Fruit fly (Drosophila melanogaster): ENCODE data around the gene CG33191.

The CG33191 gene

dm6 chr3R:8820428-8820912, 40.7 kb upstream of the CG33191 start, which contains the start of gene aqz (continued):
- TF ChIP-seq Hnf4 (GFP tag; optimal IDR thresholded peaks at IDR 0.05) (peak; percentile 59), Abd-B (GFP tag; optimal IDR thresholded peaks at IDR 0.05) (no peak), dsf (GFP tag; optimal IDR thresholded peaks at IDR 0.05; ENCODE audit: borderline replicate concordance) (peak; percentile 5)

- TF ChIP-seq ey (GFP tag; optimal IDR thresholded peaks at IDR 0.05) (no peak), woc (GFP tag; optimal IDR thresholded peaks at IDR 0.05) (no peak), lola (GFP tag; optimal IDR thresholded peaks at IDR 0.05) (no peak), tai (GFP tag; optimal IDR thresholded peaks at IDR 0.05) (no peak), brk (GFP tag; optimal IDR thresholded peaks at IDR 0.05) (peak; percentile 61), N (GFP tag; optimal IDR thresholded peaks at IDR 0.05) (no peak), Vsx2 (GFP tag; optimal IDR thresholded peaks at IDR 0.05; ENCODE audit: partially characterized antibody) (no peak), foxo (GFP tag; optimal IDR thresholded peaks at IDR 0.05) (peak; percentile 20 to 30), psq (GFP tag; optimal IDR thresholded peaks at IDR 0.05) (no peak), h (GFP tag; optimal IDR thresholded peaks at IDR 0.05) (peak; percentile 64), Hr83 (GFP tag; optimal IDR thresholded peaks at IDR 0.05; ENCODE audit: poor library complexity, severe bottlenecking) (peak; percentile 83), dl (GFP tag; optimal IDR thresholded peaks at IDR 0.05; ENCODE audit: insufficient read depth in 1 of 2, partially characterized antibody in 2 of 2) (no peak), dmrt93B (GFP tag; optimal IDR thresholded peaks at IDR 0.05) (no peak), fru (GFP tag; optimal IDR thresholded peaks at IDR 0.05) (peak; percentile 43), CG9705 (GFP tag; optimal IDR thresholded peaks at IDR 0.05) (no peak), Dif (GFP tag; optimal IDR thresholded peaks at IDR 0.05; ENCODE audit: partially characterized antibody) (no peak), Hnf4 (GFP tag; optimal IDR thresholded peaks at IDR 0.05) (peak; percentile 57), rgr (GFP tag; optimal IDR thresholded peaks at IDR 0.05) (peak; percentile 59), usp (GFP tag; optimal IDR thresholded peaks at IDR 0.05) (no peak), jim (GFP tag; optimal IDR thresholded peaks at IDR 0.05) (no peak), Sp1 (GFP tag; optimal IDR thresholded peaks at IDR 0.05) (peak; percentile 5), Rel (GFP tag; optimal IDR thresholded peaks at IDR 0.05) (no peak), Rel (tag; optimal IDR thresholded peaks at IDR 0.05) (no peak), HLH106 (tag; optimal IDR thresholded peaks at IDR 0.05) (no peak), pan (optimal IDR thresholded peaks at IDR 0.05) (no peak), CG32264 (GFP tag; optimal IDR thresholded peaks at IDR 0.05) (no peak), Hr78 (GFP tag; optimal IDR thresholded peaks at IDR 0.05) (no peak), sage (GFP tag; optimal IDR thresholded peaks at IDR 0.05) (no peak), Jra (GFP tag; optimal IDR thresholded peaks at IDR 0.05) (peak; percentile 55), sv (GFP tag; optimal IDR thresholded peaks at IDR 0.05) (peak; percentile 27), CrebA (GFP tag; optimal IDR thresholded peaks at IDR 0.05; ENCODE audit: borderline replicate concordance) (no peak), dsf (GFP tag; optimal IDR thresholded peaks at IDR 0.05; ENCODE audit: borderline replicate concordance) (no peak), OdsH (GFP tag; optimal IDR thresholded peaks at IDR 0.05) (peak; percentile 33), GATAd (GFP tag; optimal IDR thresholded peaks at IDR 0.05) (no peak), br (GFP tag; optimal IDR thresholded peaks at IDR 0.05) (peak; percentile 35), Abd-B (GFP tag; optimal IDR thresholded peaks at IDR 0.05) (no peak), Mio (GFP tag; optimal IDR thresholded peaks at IDR 0.05) (no peak), Myc (optimal IDR thresholded peaks at IDR 0.05) (no peak), Dfd (GFP tag; optimal IDR thresholded peaks at IDR 0.05) (no peak)
Observed at dm6 chr3R:8819551-8820057, 39.9 kb upstream of the CG33191 start.

- no peak for TF ChIP-seq foxo (GFP tag; optimal IDR thresholded peaks at IDR 0.05)
- TF ChIP-seq woc (GFP tag; optimal IDR thresholded peaks at IDR 0.05) = no peak
- no peak for TF ChIP-seq pan (optimal IDR thresholded peaks at IDR 0.05)
- no peak for TF ChIP-seq sage (GFP tag; optimal IDR thresholded peaks at IDR 0.05)
- no peak for TF ChIP-seq Dfd (GFP tag; optimal IDR thresholded peaks at IDR 0.05)
- no peak for TF ChIP-seq CG32264 (GFP tag; optimal IDR thresholded peaks at IDR 0.05)
- no peak for TF ChIP-seq ey (GFP tag; optimal IDR thresholded peaks at IDR 0.05)
- no peak for TF ChIP-seq tai (GFP tag; optimal IDR thresholded peaks at IDR 0.05)
Observed at dm6 chr3R:8818239-8818638, 38.5 kb upstream of the CG33191 start.

All from whole organism, wandering third instar larva.